Worm (Caenorhabditis elegans): ENCODE measurements around the gene sre-48.

Gene sre-48

DNA sequence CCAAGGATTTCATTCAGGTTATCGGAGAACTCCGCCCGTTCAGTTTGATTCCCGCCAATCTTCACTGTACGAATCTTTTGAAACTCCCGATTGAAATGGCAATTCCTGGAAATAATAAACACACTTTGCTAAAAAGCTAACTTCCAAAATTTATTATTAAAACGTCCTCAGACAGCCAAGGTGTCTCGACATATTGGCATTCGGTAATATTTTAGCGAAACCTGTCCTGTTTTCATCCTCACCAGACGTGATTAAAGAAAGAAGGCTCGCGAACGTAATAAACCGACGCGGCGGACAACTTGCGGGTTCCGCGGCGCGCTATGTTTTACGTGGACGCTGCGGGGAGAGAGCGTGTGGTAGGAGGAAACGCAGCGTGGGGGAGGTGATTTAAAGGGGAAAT is 38.5 kb upstream of the sre-48 start (continued):
- TF ChIP-seq F26F4.8 (GFP tag; conservative IDR thresholded peaks at IDR 0.05) (no peak), Y75B8A.6 (GFP tag; IDR thresholded peaks at IDR 0.05) (no peak), dmd-9 (GFP tag; IDR thresholded peaks at IDR 0.05) (no peak), lin-38 (GFP tag; IDR thresholded peaks at IDR 0.05) (peak; percentile 84), unc-62 (GFP tag; optimal IDR thresholded peaks at IDR 0.05 in 1 of 2) (no peak), unc-62 (tag; optimal IDR thresholded peaks at IDR 0.05) (no peak), lir-3 (tag; optimal IDR thresholded peaks at IDR 0.05) (peak; percentile 35), duxl-1 (tag; optimal IDR thresholded peaks at IDR 0.05; ENCODE audit: poor library complexity) (peak; percentile 84), Y5F2A.4 (GFP tag; optimal IDR thresholded peaks at IDR 0.05) (peak; percentile 44), hlh-11 (tag; optimal IDR thresholded peaks at IDR 0.05) (peak; percentile 84), zag-1 (tag; optimal IDR thresholded peaks at IDR 0.05) (no peak), hmg-1.1 (GFP tag; IDR thresholded peaks at IDR 0.05) (peak; percentile 81), daf-16 (GFP tag; optimal IDR thresholded peaks at IDR 0.05) (peak; percentile 65 to 68), daf-16 (tag; optimal IDR thresholded peaks at IDR 0.05) (peak; percentile 88), ZK546.5 (tag; optimal IDR thresholded peaks at IDR 0.05) (no peak), nhr-10 (tag; optimal IDR thresholded peaks at IDR 0.05) (no peak), sdz-12 (GFP tag; optimal IDR thresholded peaks at IDR 0.05) (peak; percentile 49), nhr-48 (tag; optimal IDR thresholded peaks at IDR 0.05) (peak; percentile 74), dmd-6 (GFP tag; IDR thresholded peaks at IDR 0.05) (peak; percentile 78), nhr-237 (tag; optimal IDR thresholded peaks at IDR 0.05) (no peak), unc-39 (tag; optimal IDR thresholded peaks at IDR 0.05) (no peak), lin-29 (GFP tag; IDR thresholded peaks at IDR 0.05) (no peak), nhr-111 (GFP tag; optimal IDR thresholded peaks at IDR 0.05) (peak; percentile 19), nhr-25 (tag; optimal IDR thresholded peaks at IDR 0.05; ENCODE audit: borderline replicate concordance, insufficient read depth) (peak; percentile 65), mdt-29 (GFP tag; IDR thresholded peaks at IDR 0.05) (peak; percentile 79; the same call in 1 of the 2 replicates), nhr-6 (tag; optimal IDR thresholded peaks at IDR 0.05) (peak; percentile 37), egl-27 (tag; optimal IDR thresholded peaks at IDR 0.05) (no peak), pha-4 (GFP tag; IDR thresholded peaks at IDR 0.05) (peak; percentile 66), pha-4 (tag; optimal IDR thresholded peaks at IDR 0.05) (no peak), F44E2.7 (GFP tag; IDR thresholded peaks at IDR 0.05) (no peak), hif-1 (tag; optimal IDR thresholded peaks at IDR 0.05) (peak; percentile 20 to 51), fos-1 (tag; optimal IDR thresholded peaks at IDR 0.05) (no peak), F37D6.2 (tag; optimal IDR thresholded peaks at IDR 0.05) (peak; percentile 7), lin-1 (GFP tag; IDR thresholded peaks at IDR 0.05) (peak; percentile 53; the same call in 1 of the 2 replicates), zip-11 (GFP tag; IDR thresholded peaks at IDR 0.05) (no peak), pqm-1 (tag; optimal IDR thresholded peaks at IDR 0.05) (peak; percentile 40), snpc-4 (tag; optimal IDR thresholded peaks at IDR 0.05) (peak; percentile 98), spr-1 (tag; optimal IDR thresholded peaks at IDR 0.05) (peak; percentile 80), mxl-3 (GFP tag; optimal IDR thresholded peaks at IDR 0.05) (peak; percentile 66), ceh-82 (tag; optimal IDR thresholded peaks at IDR 0.05) (no peak), T20F7.1 (GFP tag; optimal IDR thresholded peaks at IDR 0.05) (no peak), egl-43 (GFP tag; IDR thresholded peaks at IDR 0.05) (peak; percentile 81; the same call in 1 of the 2 replicates), tra-1 (GFP tag; IDR thresholded peaks at IDR 0.05) (peak; percentile 8; the same call in 1 of the 2 replicates), hlh-30 (tag; optimal IDR thresholded peaks at IDR 0.05; ENCODE audit: insufficient read depth) (peak; percentile 81), ceh-44 (GFP tag; IDR thresholded peaks at IDR 0.05) (no peak), daf-12 (tag; optimal IDR thresholded peaks at IDR 0.05) (no peak), mes-2 (tag; optimal IDR thresholded peaks at IDR 0.05; ENCODE audit: poor library complexity, severe bottlenecking) (peak; percentile 73), ctbp-1 (GFP tag; IDR thresholded peaks at IDR 0.05) (peak; percentile 71), zfp-3 (GFP tag; conservative IDR thresholded peaks at IDR 0.05) (peak; percentile 64; the same call in 1 of the 2 replicates), ama-1 (optimal IDR thresholded peaks at IDR 0.05) (peak; percentile 99), mep-1 (tag; optimal IDR thresholded peaks at IDR 0.05) (peak; percentile 82), unc-130 (GFP tag; optimal IDR thresholded peaks at IDR 0.05) (peak; percentile 71)
